Worm (Caenorhabditis elegans) whole organism, L1 larva: ENCODE results near the gene msp-31.
A peak's percentile ranks its signal among the peaks of the same experiment; 100 is the strongest.

ENCODE experiments used
- C16A3.4 ChIP-seq: fragments of 150-350 bp; optimal IDR thresholded peaks from 2 replicates; lab custom pipeline; 2014; ENCODE audit warnings: missing biosample characterization, missing genetic modification characterization
- C34B4.2 ChIP-seq: sonication (generic microtip); optimal IDR thresholded peaks from 2 replicates; lab custom pipeline; 2017; ENCODE audit warnings: mild to moderate bottlenecking, missing genetic modification characterization, missing compliant biosample characterization
- F16B12.6 ChIP-seq: fragments of 150-350 bp; optimal IDR thresholded peaks from 2 replicates; lab custom pipeline; 2014; ENCODE audit warnings: missing biosample characterization, missing genetic modification characterization
- blmp-1 ChIP-seq: fragments of 150-350 bp; optimal IDR thresholded peaks from 2 replicates; lab custom pipeline; 2014; ENCODE audit warnings: missing biosample characterization, missing genetic modification characterization
- ceh-90 ChIP-seq: sonication (generic microtip); optimal IDR thresholded peaks from 2 replicates; lab custom pipeline; 2016; ENCODE audit warnings: missing genetic modification characterization, missing compliant biosample characterization
- ces-1 ChIP-seq: fragments of 150-350 bp; optimal IDR thresholded peaks from 2 replicates; lab custom pipeline; 2014; ENCODE audit warnings: missing biosample characterization, missing genetic modification reagents, missing genetic modification characterization
- dpl-1 ChIP-seq, 3 experiments: fragments of 150-350 bp in 2 of 3; sonication (generic microtip) in 1 of 3; optimal IDR thresholded peaks; 2 replicates each; lab custom pipeline; 2014 to 2017; ENCODE audit warnings: missing biosample characterization in 3 of 3, missing genetic modification characterization in 3 of 3, missing genetic modification reagents in 3 of 3
- efl-1 ChIP-seq, 4 experiments: fragments of 150-350 bp; optimal IDR thresholded peaks in 3 of 4; peaks in 1 of 4; 1 replicate in 1 of 4; 2 replicates in 3 of 4; lab custom pipeline; 2014; ENCODE audit warnings: missing biosample characterization in 2 of 4, missing genetic modification characterization in 2 of 4, missing genetic modification reagents in 2 of 4
- efl-3 ChIP-seq: fragments of 200-800 bp; sonication (Bioruptor generic); optimal IDR thresholded peaks from 2 replicates; lab custom pipeline; 2018; ENCODE audit warnings: mild to moderate bottlenecking, missing genetic modification characterization, missing compliant biosample characterization
- elt-2 ChIP-seq: sonication (generic microtip); optimal IDR thresholded peaks from 2 replicates; lab custom pipeline; 2016; ENCODE audit warnings: missing genetic modification characterization, mild to moderate bottlenecking, inconsistent platforms, missing compliant biosample characterization, missing genetic modification reagents
- elt-3 ChIP-seq, 6 experiments: fragments of 150-350 bp in 1 of 6; sonication (generic microtip); optimal IDR thresholded peaks; 2 replicates each; lab custom pipeline; 2017 to 2018; ENCODE audit warnings: missing biosample characterization in 6 of 6, missing genetic modification characterization in 6 of 6, inconsistent platforms in 1 of 6
- fkh-4 ChIP-seq: sonication (generic microtip); optimal IDR thresholded peaks from 2 replicates; lab custom pipeline; 2016; ENCODE audit warnings: missing compliant biosample characterization, missing genetic modification characterization, borderline replicate concordance
- fkh-8 ChIP-seq: sonication (generic microtip); optimal IDR thresholded peaks from 2 replicates; lab custom pipeline; 2016; ENCODE audit warnings: mild to moderate bottlenecking, missing genetic modification characterization, missing compliant biosample characterization
- grh-1 ChIP-seq: fragments of 200-800 bp; sonication (Bioruptor generic); IDR thresholded peaks from 2 replicates; pipeline ENCODE4 v1.3.6; 2022; ENCODE audit warnings: missing genetic modification reagents, missing genetic modification characterization, missing compliant biosample characterization
- hlh-17 ChIP-seq: fragments of 200-800 bp; sonication (Bioruptor generic); optimal IDR thresholded peaks from 2 replicates; lab custom pipeline; 2018; ENCODE audit warnings: missing genetic modification characterization, mild to moderate bottlenecking, missing compliant biosample characterization, moderate library complexity, borderline replicate concordance
- hlh-4 ChIP-seq: sonication (generic microtip); optimal IDR thresholded peaks from 2 replicates; lab custom pipeline; 2016; ENCODE audit warnings: mild to moderate bottlenecking, missing genetic modification characterization, missing compliant biosample characterization
- lin-13 ChIP-seq: fragments of 150-350 bp; optimal IDR thresholded peaks from 2 replicates; lab custom pipeline; 2014; ENCODE audit warnings: missing biosample characterization, missing genetic modification reagents, missing genetic modification characterization
- lin-14 ChIP-seq: fragments of 200-800 bp; sonication (Bioruptor generic); optimal IDR thresholded peaks from 2 replicates; lab custom pipeline; 2018; ENCODE audit warnings: mild to moderate bottlenecking, missing genetic modification characterization, moderate library complexity, missing compliant biosample characterization
- lin-15B ChIP-seq: fragments of 150-350 bp; sonication (generic microtip); optimal IDR thresholded peaks from 3 replicates; lab custom pipeline; 2014; ENCODE audit warnings: missing biosample characterization, missing genetic modification characterization
- lin-35 ChIP-seq, 2 experiments: fragments of 150-350 bp; optimal IDR thresholded peaks; 2 replicates each; lab custom pipeline; 2014; ENCODE audit warnings: missing biosample characterization in 2 of 2, missing genetic modification characterization in 2 of 2, missing genetic modification reagents in 2 of 2
- lsy-2 ChIP-seq, 2 experiments: fragments of 150-350 bp; optimal IDR thresholded peaks; 2 replicates each; lab custom pipeline; 2014; ENCODE audit warnings: missing biosample characterization in 2 of 2, missing genetic modification characterization in 2 of 2
- nhr-20 ChIP-seq: sonication (generic microtip); optimal IDR thresholded peaks from 2 replicates; lab custom pipeline; 2016; ENCODE audit warnings: mild to moderate bottlenecking, missing genetic modification characterization, missing compliant biosample characterization
- nhr-28 ChIP-seq: fragments of 150-350 bp; optimal IDR thresholded peaks from 2 replicates; lab custom pipeline; 2014; ENCODE audit warnings: missing biosample characterization, missing genetic modification characterization
- nhr-47 ChIP-seq: sonication (generic microtip); optimal IDR thresholded peaks from 2 replicates; lab custom pipeline; 2016; ENCODE audit warnings: mild to moderate bottlenecking, missing genetic modification characterization, moderate library complexity, missing compliant biosample characterization
- nhr-71 ChIP-seq: sonication (generic microtip); optimal IDR thresholded peaks from 2 replicates; lab custom pipeline; 2016; ENCODE audit warnings: mild to moderate bottlenecking, missing genetic modification characterization, moderate library complexity, missing compliant biosample characterization
- nhr-77 ChIP-seq: fragments of 150-350 bp; optimal IDR thresholded peaks from 2 replicates; lab custom pipeline; 2014; ENCODE audit warnings: missing biosample characterization, missing genetic modification characterization
- nhr-85 ChIP-seq: sonication (generic microtip); peaks from one replicate; lab custom pipeline; 2016; ENCODE audit warnings: missing genetic modification characterization, inconsistent platforms, missing compliant biosample characterization
- nhr-90 ChIP-seq: sonication (generic microtip); optimal IDR thresholded peaks from 2 replicates; lab custom pipeline; 2016; ENCODE audit warnings: mild to moderate bottlenecking, missing genetic modification characterization, missing compliant biosample characterization; ENCODE audit not compliant: poor library complexity
- sup-37 ChIP-seq: fragments of 200-800 bp; sonication (Bioruptor generic); optimal IDR thresholded peaks from 2 replicates; lab custom pipeline; 2018; ENCODE audit warnings: mild to moderate bottlenecking, missing genetic modification characterization, missing compliant biosample characterization
- tbx-2 ChIP-seq: sonication (generic microtip); optimal IDR thresholded peaks from 2 replicates; lab custom pipeline; 2016; ENCODE audit warnings: missing genetic modification characterization, missing compliant biosample characterization
- unc-130 ChIP-seq: fragments of 150-350 bp; optimal IDR thresholded peaks from 2 replicates; lab custom pipeline; 2017; ENCODE audit warnings: missing biosample characterization, missing genetic modification characterization, inconsistent platforms
- unc-86 ChIP-seq: sonication (generic microtip); optimal IDR thresholded peaks from 2 replicates; lab custom pipeline; 2016; ENCODE audit warnings: missing genetic modification characterization, missing compliant biosample characterization
- unc-98 ChIP-seq: fragments of 200-800 bp; sonication (Bioruptor generic); IDR thresholded peaks from 2 replicates; pipeline ENCODE4 v1.3.6; 2022; ENCODE audit warnings: missing genetic modification characterization, missing compliant biosample characterization
- vab-15 ChIP-seq: sonication (generic microtip); optimal IDR thresholded peaks from 2 replicates; lab custom pipeline; 2017; ENCODE audit warnings: missing genotype, mild to moderate bottlenecking, missing genetic modification characterization, missing compliant biosample characterization

The msp-31 gene

ce11 chrII:4924729-4925128, 8.4 kb upstream of the msp-31 start:
- TF ChIP-seq lsy-2 (tag; optimal IDR thresholded peaks at IDR 0.05; lab: Kevin White, UChicago) (no peak), lin-15B (tag; lab: Kevin White, UChicago) (no peak)

DNA sequence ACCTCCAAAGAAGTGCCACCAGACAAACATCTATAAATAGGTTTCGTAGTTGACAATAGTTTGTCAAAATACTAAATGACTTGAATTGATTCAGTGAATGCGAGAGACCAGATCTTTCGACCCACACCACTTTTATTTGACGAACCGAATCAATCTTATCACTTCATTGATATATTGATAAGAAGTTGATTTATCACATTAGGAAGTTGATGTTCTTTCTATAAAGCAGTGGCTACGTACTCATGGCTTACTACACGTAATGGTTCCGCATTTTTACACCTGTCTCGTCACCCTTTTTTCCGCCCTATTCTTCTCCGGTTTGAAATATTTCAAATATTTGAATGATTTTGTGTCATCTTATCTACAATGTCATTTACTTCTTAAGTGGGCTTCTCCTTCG, 4.2 kb upstream of the msp-31 start:
- TF ChIP-seq C34B4.2 (tag; lab: Kevin White, UChicago), result no peak
- TF ChIP-seq ces-1 (GFP tag; lab: Kevin White, UChicago), result no peak
- peak; percentile 50 for TF ChIP-seq elt-2
- TF ChIP-seq unc-98, result no peak
- TF ChIP-seq elt-3 (tag; optimal IDR thresholded peaks at IDR 0.05; lab: Kevin White, UChicago), result peak in 1 of 6 experiments; percentile 11
- no peak for TF ChIP-seq C16A3.4 (tag; lab: Kevin White, UChicago)
- TF ChIP-seq efl-3 (GFP tag; lab: Kevin White, UChicago), result no peak
- no peak for TF ChIP-seq ceh-90 (tag; lab: Kevin White, UChicago)
- TF ChIP-seq nhr-28 (tag; lab: Kevin White, UChicago), result no peak

ce11 chrII:4918501-4919021, 2.2 kb upstream of the msp-31 start:
- no peak for TF ChIP-seq fkh-4 (tag; lab: Kevin White, UChicago)
- no peak for TF ChIP-seq efl-1 (optimal IDR thresholded peaks at IDR 0.05; lab: Kevin White, UChicago)
- peak in 1 of 2 experiments; percentile 81 for TF ChIP-seq efl-1 (GFP tag; optimal IDR thresholded peaks at IDR 0.05 in 1 of 2; lab: Kevin White, UChicago)
- TF ChIP-seq sup-37 (GFP tag; lab: Kevin White, UChicago), result no peak
- peak in 1 of 2 experiments; percentile 15 for TF ChIP-seq lin-35 (GFP tag; optimal IDR thresholded peaks at IDR 0.05; lab: Kevin White, UChicago)
- peak; percentile 52 for TF ChIP-seq blmp-1 (tag; lab: Kevin White, UChicago)
- TF ChIP-seq unc-130 (tag; lab: Kevin White, UChicago), result peak; percentile 11
- TF ChIP-seq tbx-2 (tag; lab: Kevin White, UChicago), result peak; percentile 10
- TF ChIP-seq lin-14 (GFP tag; lab: Kevin White, UChicago), result peak; percentile 47
- TF ChIP-seq hlh-17 (GFP tag; lab: Kevin White, UChicago), result no peak
- TF ChIP-seq ceh-90 (tag; lab: Kevin White, UChicago), result no peak
- peak; percentile 93 for TF ChIP-seq nhr-85
- peak; percentile 40 for TF ChIP-seq grh-1 (GFP tag; lab: Robert Waterston, UW)
- no peak for TF ChIP-seq vab-15
- TF ChIP-seq nhr-47, result no peak
- no peak for TF ChIP-seq F16B12.6
- no peak for TF ChIP-seq nhr-77 (tag; lab: Kevin White, UChicago)
- peak; percentile 22 for TF ChIP-seq nhr-20
- peak in 1 of 6 experiments; percentile 26 for TF ChIP-seq elt-3 (tag; optimal IDR thresholded peaks at IDR 0.05; lab: Kevin White, UChicago)

DNA sequence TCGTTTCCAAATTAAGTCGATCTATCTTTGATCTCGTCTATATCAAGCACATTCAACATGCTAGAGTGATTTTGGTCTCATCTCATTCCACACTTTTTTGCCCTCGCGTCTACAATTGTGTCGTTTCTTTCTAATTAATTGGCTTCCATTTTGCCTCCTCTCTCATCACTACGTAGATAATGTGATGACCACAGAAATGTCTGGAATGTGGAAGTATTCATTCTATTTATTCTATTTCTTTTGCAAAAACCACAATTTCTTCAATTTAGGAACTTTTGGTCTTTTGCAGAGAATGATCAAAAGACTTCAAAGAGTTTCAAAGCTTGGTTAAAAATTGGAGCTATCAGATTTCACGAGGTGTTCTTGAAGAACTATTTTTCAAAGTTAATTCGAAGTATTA, 790 bp downstream of the msp-31 start:
- TF ChIP-seq efl-1 (optimal IDR thresholded peaks at IDR 0.05; lab: Kevin White, UChicago) (no peak), efl-1 (GFP tag; optimal IDR thresholded peaks at IDR 0.05 in 1 of 2; lab: Kevin White, UChicago) (peak in 1 of 2 experiments; percentile 63), nhr-85 (peak; percentile 71), fkh-8 (no peak), lin-13 (no peak)
- TF ChIP-seq, all 84 proteins: peak for 2

DNA sequence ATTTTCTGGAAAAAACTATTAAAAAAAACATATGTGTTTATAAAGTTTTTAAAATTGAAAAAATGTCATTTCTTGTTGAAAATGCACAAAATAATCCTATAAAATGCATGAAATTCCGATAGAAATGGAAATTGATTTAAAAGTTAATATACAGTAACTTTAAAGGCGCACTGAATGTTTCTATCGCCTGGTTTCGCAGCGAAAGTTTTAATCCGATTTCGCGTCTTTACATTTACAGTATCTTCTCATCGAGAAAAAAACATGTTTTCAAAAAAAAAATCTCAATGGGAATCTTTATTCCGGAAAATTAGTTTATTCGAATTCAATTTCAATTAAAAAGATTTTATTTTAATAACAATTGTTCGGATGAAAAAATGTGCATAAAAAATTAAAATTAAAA, 2.1 kb downstream of the msp-31 start, which contains the start of gene R05F9.11:
R05F9.11 (minus strand) TSS at position 5 of the 400 bp plus-strand sequence.
- TF ChIP-seq nhr-71 (tag; lab: Kevin White, UChicago) (no peak), hlh-17 (GFP tag; lab: Kevin White, UChicago) (no peak), dpl-1 (GFP tag; optimal IDR thresholded peaks at IDR 0.05; lab: Kevin White, UChicago) (no peak), unc-98 (no peak), unc-86 (no peak), hlh-4 (tag; lab: Kevin White, UChicago) (no peak), nhr-90 (tag; lab: Kevin White, UChicago) (no peak)
